Fruit fly (Drosophila melanogaster) whole organism: ENCODE data around the gene Usp32.

Experiments
- CG8478 ChIP-seq: fragments of >200 bp; optimal IDR thresholded peaks from 2 replicates; lab custom pipeline; 2018; ENCODE audit warnings: inconsistent platforms
- EcR ChIP-seq, 2 experiments: fragments of >200 bp; optimal IDR thresholded peaks; 2 replicates each; lab custom pipeline; 2017; ENCODE audit warnings: missing biosample characterization in 2 of 2, missing genetic modification characterization in 2 of 2, missing genetic modification reagents in 2 of 2
- usp ChIP-seq: fragments of >200 bp; optimal IDR thresholded peaks from 2 replicates; lab custom pipeline; 2017; ENCODE audit warnings: missing biosample characterization, missing genetic modification characterization, mixed read lengths

DNA sequence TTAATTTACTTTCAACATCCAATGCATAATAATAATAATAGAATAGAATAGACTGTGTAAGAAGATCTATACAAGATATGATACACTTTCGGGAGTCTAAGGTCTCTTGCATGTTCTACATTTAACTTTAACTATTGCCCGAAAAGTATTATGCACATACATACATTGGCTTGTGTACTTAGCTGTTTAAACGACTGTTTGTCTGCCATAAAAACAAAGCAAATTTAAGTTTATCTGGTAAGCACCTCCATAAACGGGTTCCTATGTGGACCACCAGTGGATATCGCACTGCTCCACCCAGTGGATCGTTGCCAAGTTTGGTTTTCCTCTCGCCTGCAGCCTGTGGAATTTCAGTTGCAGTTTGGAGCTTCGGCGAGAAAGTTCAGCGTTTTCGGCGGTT, 24.0 kb upstream of the Usp32 start:
- no peak for TF ChIP-seq EcR (GFP tag; optimal IDR thresholded peaks at IDR 0.05; lab: Kevin White, UChicago)
- TF ChIP-seq CG8478, result no peak
- no peak for TF ChIP-seq usp (GFP tag; lab: Kevin White, UChicago)
